Worm (Caenorhabditis elegans): ENCODE measurements around the gene arid-1.

The arid-1 gene

ce11 chrV:203855-204432, 18.0 kb downstream of the arid-1 start, which contains the start of gene lec-12 (continued):
- TF ChIP-seq lin-15B (tag; optimal IDR thresholded peaks at IDR 0.05) = no peak
- TF ChIP-seq mep-1 (tag; optimal IDR thresholded peaks at IDR 0.05) = peak; percentile 15
- TF ChIP-seq snu-23 (GFP tag; optimal IDR thresholded peaks at IDR 0.05) = peak; percentile 21
- TF ChIP-seq nhr-237 (tag; optimal IDR thresholded peaks at IDR 0.05) = no peak
- no peak for TF ChIP-seq nhr-19 (GFP tag; conservative IDR thresholded peaks at IDR 0.05)
- peak; percentile 24 for TF ChIP-seq nhr-20 (tag; optimal IDR thresholded peaks at IDR 0.05)
- TF ChIP-seq nhr-84 (tag; optimal IDR thresholded peaks at IDR 0.05) = no peak
- TF ChIP-seq lsy-2 (tag; optimal IDR thresholded peaks at IDR 0.05) = peak in 1 of 2 experiments; percentile 10
- TF ChIP-seq nhr-47 (tag; optimal IDR thresholded peaks at IDR 0.05) = peak; percentile 16
- peak; percentile 11 for TF ChIP-seq skn-1 (tag; optimal IDR thresholded peaks at IDR 0.05)
- no peak for TF ChIP-seq sptf-1 (tag; optimal IDR thresholded peaks at IDR 0.05)
- TF ChIP-seq jun-1 (tag; optimal IDR thresholded peaks at IDR 0.05) = no peak
- no peak for TF ChIP-seq dsc-1 (tag; optimal IDR thresholded peaks at IDR 0.05)
- TF ChIP-seq elt-2 (tag; optimal IDR thresholded peaks at IDR 0.05) = no peak
- peak; percentile 25 for TF ChIP-seq nhr-71 (tag; optimal IDR thresholded peaks at IDR 0.05)
- TF ChIP-seq pqm-1 (tag; optimal IDR thresholded peaks at IDR 0.05) = no peak
- no peak for TF ChIP-seq ces-1 (GFP tag; optimal IDR thresholded peaks at IDR 0.05)
- peak; percentile 8 for TF ChIP-seq fkh-8 (tag; optimal IDR thresholded peaks at IDR 0.05)
- no peak for TF ChIP-seq fkh-4 (tag; optimal IDR thresholded peaks at IDR 0.05; ENCODE audit: borderline replicate concordance)
- no peak for TF ChIP-seq ztf-4 (tag; optimal IDR thresholded peaks at IDR 0.05)
- TF ChIP-seq efl-1 (optimal IDR thresholded peaks at IDR 0.05) = no peak
- peak in 1 of 2 experiments; percentile 8 for TF ChIP-seq efl-1 (GFP tag; optimal IDR thresholded peaks at IDR 0.05 in 1 of 2)
- no peak for TF ChIP-seq lin-39 (tag; optimal IDR thresholded peaks at IDR 0.05)

ce11 chrV:206814-207213, 20.8 kb downstream of the arid-1 start:
- TF ChIP-seq xbp-1 (tag; optimal IDR thresholded peaks at IDR 0.05) (no peak), efl-1 (optimal IDR thresholded peaks at IDR 0.05) (no peak), efl-1 (GFP tag; optimal IDR thresholded peaks at IDR 0.05 in 1 of 2) (peak in 1 of 2 experiments; percentile 40), lin-14 (GFP tag; optimal IDR thresholded peaks at IDR 0.05) (no peak), mab-9 (GFP tag; IDR thresholded peaks at IDR 0.05) (0 out of 2 replicates have a peak, but pooled peaks have one; percentile 19)

- TF ChIP-seq hlh-4 (tag; optimal IDR thresholded peaks at IDR 0.05) (no peak), egl-27 (tag; optimal IDR thresholded peaks at IDR 0.05) (no peak), aly-2 (tag; optimal IDR thresholded peaks at IDR 0.05) (no peak), dsc-1 (tag; optimal IDR thresholded peaks at IDR 0.05) (peak; percentile 92), fkh-4 (tag; optimal IDR thresholded peaks at IDR 0.05; ENCODE audit: borderline replicate concordance) (peak; percentile 67), mef-2 (tag; optimal IDR thresholded peaks at IDR 0.05) (no peak), dpl-1 (GFP tag; optimal IDR thresholded peaks at IDR 0.05) (no peak), efl-1 (optimal IDR thresholded peaks at IDR 0.05) (no peak), efl-1 (GFP tag; optimal IDR thresholded peaks at IDR 0.05 in 1 of 2) (peak in 1 of 2 experiments; percentile 3), nhr-11 (tag; optimal IDR thresholded peaks at IDR 0.05) (no peak), ama-1 (optimal IDR thresholded peaks at IDR 0.05) (no peak), fos-1 (tag; optimal IDR thresholded peaks at IDR 0.05) (no peak), unc-62 (GFP tag; optimal IDR thresholded peaks at IDR 0.05) (no peak), elt-2 (tag; optimal IDR thresholded peaks at IDR 0.05) (peak; percentile 20), nhr-47 (tag; optimal IDR thresholded peaks at IDR 0.05) (no peak), pqm-1 (tag; optimal IDR thresholded peaks at IDR 0.05) (no peak), skn-1 (tag; optimal IDR thresholded peaks at IDR 0.05) (peak; percentile 23), lin-35 (GFP tag; optimal IDR thresholded peaks at IDR 0.05) (no peak), ceh-63 (GFP tag; optimal IDR thresholded peaks at IDR 0.05) (no peak), nhr-20 (tag; optimal IDR thresholded peaks at IDR 0.05) (peak; percentile 86)
Measured at ce11 chrV:211388-212168, 25.6 kb downstream of the arid-1 start.
